Fruit fly (Drosophila melanogaster) whole organism, prepupa: Measurements from ENCODE around the gene Rab9.

ENCODE experiments used
- CG6163 ChIP-seq: fragments of 200-800 bp; sonication (Bioruptor generic); IDR thresholded peaks from 3 replicates; pipeline ENCODE4 v1.3.6; 2022; ENCODE audit warnings: missing biosample characterization, missing genetic modification characterization
- CG6854 ChIP-seq: fragments of 200-800 bp; sonication (Bioruptor generic); optimal IDR thresholded peaks from 2 replicates; lab custom pipeline; 2017; ENCODE audit warnings: missing biosample characterization, mild to moderate bottlenecking, missing genetic modification characterization
- CG7368 ChIP-seq: fragments of 200-800 bp; sonication (Bioruptor generic); optimal IDR thresholded peaks from 3 replicates; lab custom pipeline; 2016; ENCODE audit warnings: missing biosample characterization, missing genetic modification characterization
- CG8119 ChIP-seq: fragments of 200-800 bp; sonication (Bioruptor generic); IDR thresholded peaks from 3 replicates; pipeline ENCODE4 v1.3.6; 2022; ENCODE audit warnings: missing biosample characterization, missing genetic modification characterization
- CG8319 ChIP-seq: fragments of 200-800 bp; sonication (Bioruptor generic); optimal IDR thresholded peaks from 3 replicates; lab custom pipeline; 2016; ENCODE audit warnings: missing biosample characterization, missing genetic modification characterization
- Ets21C ChIP-seq: fragments of 200-800 bp; sonication (Bioruptor generic); optimal IDR thresholded peaks from 3 replicates; lab custom pipeline; 2016; ENCODE audit warnings: missing biosample characterization, missing genetic modification characterization
- Hr38 ChIP-seq: sonication (Bioruptor generic); optimal IDR thresholded peaks from 2 replicates; lab custom pipeline; 2016; ENCODE audit warnings: missing biosample characterization, missing genetic modification characterization
- Hr4 ChIP-seq: fragments of 200-800 bp; sonication (Bioruptor generic); optimal IDR thresholded peaks from 3 replicates; lab custom pipeline; 2016; ENCODE audit warnings: missing biosample characterization, missing genetic modification characterization
- Lpt ChIP-seq: fragments of 200-800 bp; sonication (Bioruptor generic); optimal IDR thresholded peaks from 3 replicates; lab custom pipeline; 2016; ENCODE audit warnings: missing biosample characterization, missing genetic modification characterization
- Smox ChIP-seq: fragments of 200-800 bp; sonication (Bioruptor generic); optimal IDR thresholded peaks from 3 replicates; lab custom pipeline; 2016; ENCODE audit warnings: missing biosample characterization, missing genetic modification characterization
- Sox15 ChIP-seq: fragments of 200-800 bp; sonication (Bioruptor generic); optimal IDR thresholded peaks from 3 replicates; lab custom pipeline; 2016; ENCODE audit warnings: missing biosample characterization, missing genetic modification characterization
- fd85E ChIP-seq: fragments of 200-800 bp; sonication (Bioruptor generic); optimal IDR thresholded peaks from 3 replicates; lab custom pipeline; 2016; ENCODE audit warnings: missing biosample characterization, missing genetic modification characterization
- topi ChIP-seq: fragments of 200-800 bp; sonication (Bioruptor generic); optimal IDR thresholded peaks from 3 replicates; lab custom pipeline; 2016; ENCODE audit warnings: missing biosample characterization, missing genetic modification characterization
- vri ChIP-seq: fragments of 200-800 bp; sonication (Bioruptor generic); optimal IDR thresholded peaks from 3 replicates; lab custom pipeline; 2016; ENCODE audit warnings: missing biosample characterization, mild to moderate bottlenecking, missing genetic modification characterization

DNA sequence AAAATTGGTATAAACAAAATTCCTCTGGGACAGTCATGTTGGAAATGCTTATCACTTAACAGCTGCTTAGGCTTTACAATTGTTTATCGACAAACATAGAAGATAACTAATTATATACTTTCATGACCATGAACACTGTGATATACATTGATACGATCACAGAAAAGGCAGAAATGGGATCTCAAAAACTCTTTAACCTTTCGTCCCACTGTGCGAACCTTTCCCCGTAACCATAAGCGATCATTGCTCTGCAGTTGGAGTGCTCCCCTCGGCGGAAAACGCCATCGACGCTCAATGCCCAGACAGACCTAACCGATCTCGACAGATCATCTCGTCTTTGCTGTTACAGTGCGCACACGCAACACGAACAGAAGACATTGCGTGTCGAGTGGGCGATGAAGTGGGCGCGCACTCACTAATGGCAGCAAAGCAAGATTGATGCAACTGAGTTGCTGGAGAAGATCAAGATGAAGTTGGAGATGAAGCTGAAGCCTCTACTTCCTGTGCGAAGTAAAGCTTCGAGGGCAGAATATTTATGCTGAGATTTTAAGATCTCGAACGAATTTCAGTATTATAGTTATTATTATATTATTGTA lies 8.0 kb upstream of the Rab9 start:
- TF ChIP-seq vri (GFP tag; lab: Kevin White, UChicago): no peak
- 0 out of 3 replicates have a peak, but pooled peaks have one; percentile 26 for TF ChIP-seq CG6163
- TF ChIP-seq CG7368 (GFP tag; lab: Kevin White, UChicago): no peak
- no peak for TF ChIP-seq Smox
- no peak for TF ChIP-seq CG8319
- TF ChIP-seq Hr4 (GFP tag; lab: Kevin White, UChicago): peak; percentile 3
- no peak for TF ChIP-seq CG8119 (GFP tag; lab: Robert Waterston, UW)
- no peak for TF ChIP-seq Sox15
- no peak for TF ChIP-seq fd85E
- TF ChIP-seq Ets21C (GFP tag; lab: Kevin White, UChicago): no peak
- no peak for TF ChIP-seq Lpt (GFP tag; lab: Kevin White, UChicago)
- TF ChIP-seq CG6854 (GFP tag; lab: Kevin White, UChicago): no peak
- TF ChIP-seq topi (GFP tag; lab: Kevin White, UChicago): peak; percentile 1
- no peak for TF ChIP-seq Hr38 (GFP tag; lab: Kevin White, UChicago)
